Worm (Caenorhabditis elegans) whole organism, young adult: ENCODE results near the gene spp-28.
A peak's percentile ranks its signal among the peaks of the same experiment; 100 is the strongest.

Experiments used
- C06A6.2 ChIP-seq: fragments of 200-800 bp; sonication (Bioruptor generic); conservative IDR thresholded peaks from 2 replicates; pipeline ENCODE4 v1.3.6; 2022; ENCODE audit warnings: missing genetic modification characterization, missing compliant biosample characterization
- F10E7.11 ChIP-seq: sonication (generic microtip); optimal IDR thresholded peaks from 2 replicates; lab custom pipeline; 2017; ENCODE audit warnings: mild to moderate bottlenecking, missing genetic modification characterization, moderate library complexity, missing compliant biosample characterization
- F22D6.2 ChIP-seq: sonication (generic microtip); optimal IDR thresholded peaks from 2 replicates; lab custom pipeline; 2016; ENCODE audit warnings: mild to moderate bottlenecking, missing genetic modification characterization, missing compliant biosample characterization
- F23B12.7 ChIP-seq: sonication (generic microtip); optimal IDR thresholded peaks from 2 replicates; lab custom pipeline; 2017; ENCODE audit warnings: missing genetic modification characterization, mild to moderate bottlenecking, missing compliant biosample characterization, antibody characterized with exemption, moderate library complexity; ENCODE audit not compliant: insufficient read depth
- F49E8.2 ChIP-seq: sonication (generic microtip); optimal IDR thresholded peaks from 3 replicates; lab custom pipeline; 2017; ENCODE audit warnings: missing genetic modification characterization, mild to moderate bottlenecking, missing compliant biosample characterization, antibody characterized with exemption, moderate library complexity; ENCODE audit not compliant: insufficient read depth
- F57C9.4 ChIP-seq: sonication (generic microtip); optimal IDR thresholded peaks from 2 replicates; lab custom pipeline; 2017; ENCODE audit warnings: mild to moderate bottlenecking, missing genetic modification characterization, missing compliant biosample characterization
- K11D2.4 ChIP-seq: fragments of 200-800 bp; sonication (Bioruptor generic); IDR thresholded peaks from 2 replicates; pipeline ENCODE4 v1.3.6; 2022; ENCODE audit warnings: missing genetic modification reagents, missing genetic modification characterization, missing compliant biosample characterization
- K12H6.12 ChIP-seq: fragments of 200-800 bp; sonication (Bioruptor generic); optimal IDR thresholded peaks from 2 replicates; lab custom pipeline; 2018; ENCODE audit warnings: mild to moderate bottlenecking, missing genetic modification characterization, missing compliant biosample characterization
- Y79H2A.3 ChIP-seq: fragments of 200-800 bp; sonication (Bioruptor generic); conservative IDR thresholded peaks from 2 replicates; pipeline ENCODE4 v1.3.6; 2022; ENCODE audit warnings: missing genetic modification reagents, missing genetic modification characterization, missing compliant biosample characterization
- ZK185.1 ChIP-seq: sonication (generic microtip); optimal IDR thresholded peaks from 2 replicates; lab custom pipeline; 2016; ENCODE audit warnings: mild to moderate bottlenecking, missing genetic modification characterization, missing compliant biosample characterization; ENCODE audit not compliant: poor library complexity, severe bottlenecking
- atf-7 ChIP-seq: sonication (generic microtip); optimal IDR thresholded peaks from 2 replicates; lab custom pipeline; 2017; ENCODE audit warnings: mild to moderate bottlenecking, missing genetic modification characterization, missing compliant biosample characterization
- attf-3 ChIP-seq: fragments of 200-800 bp; sonication (Bioruptor generic); conservative IDR thresholded peaks from 2 replicates; pipeline ENCODE4 v1.3.6; 2022; ENCODE audit warnings: missing genetic modification reagents, missing genetic modification characterization, missing compliant biosample characterization
- attf-5 ChIP-seq: fragments of 200-800 bp; sonication (Bioruptor generic); optimal IDR thresholded peaks from 2 replicates; lab custom pipeline; 2018; ENCODE audit warnings: mild to moderate bottlenecking, missing genetic modification characterization, missing compliant biosample characterization
- cebp-1 ChIP-seq, 2 experiments: fragments of 200-800 bp in 1 of 2; sonication (Bioruptor generic) in 1 of 2; sonication (generic microtip) in 1 of 2; IDR thresholded peaks in 1 of 2; optimal IDR thresholded peaks in 1 of 2; 2 replicates each; pipeline versions ENCODE4 v1.3.6 to Lab custom; 2017 to 2022; ENCODE audit warnings: missing compliant biosample characterization in 2 of 2, missing genetic modification characterization in 2 of 2, mild to moderate bottlenecking in 1 of 2, missing genetic modification reagents in 1 of 2, moderate library complexity in 1 of 2
- ceh-27 ChIP-seq: fragments of 200-800 bp; sonication (Bioruptor generic); optimal IDR thresholded peaks from 2 replicates; lab custom pipeline; 2018; ENCODE audit warnings: mild to moderate bottlenecking, missing genetic modification characterization, moderate library complexity, missing compliant biosample characterization
- ceh-58 ChIP-seq: fragments of 200-800 bp; sonication (Bioruptor generic); IDR thresholded peaks from 2 replicates; pipeline ENCODE4 v1.3.6; 2022; ENCODE audit warnings: missing genetic modification characterization, missing compliant biosample characterization
- chd-7 ChIP-seq: sonication (generic microtip); optimal IDR thresholded peaks from 2 replicates; lab custom pipeline; 2016; ENCODE audit warnings: mild to moderate bottlenecking, missing genetic modification characterization, moderate library complexity, missing compliant biosample characterization
- die-1 ChIP-seq: sonication (generic microtip); optimal IDR thresholded peaks from 2 replicates; lab custom pipeline; 2016; ENCODE audit warnings: missing genotype, mild to moderate bottlenecking, missing genetic modification characterization, missing compliant biosample characterization
- dox-1 ChIP-seq: fragments of 200-800 bp; sonication (Bioruptor generic); IDR thresholded peaks from 2 replicates; pipeline ENCODE4 v1.3.6; 2022; ENCODE audit warnings: missing genetic modification reagents, missing genetic modification characterization, missing compliant biosample characterization
- egl-44 ChIP-seq: fragments of 200-800 bp; sonication (Bioruptor generic); IDR thresholded peaks from 2 replicates; pipeline ENCODE4 v1.3.6; 2022; ENCODE audit warnings: missing genetic modification reagents, missing genetic modification characterization, missing compliant biosample characterization
- egrh-3 ChIP-seq: fragments of 200-800 bp; sonication (Bioruptor generic); IDR thresholded peaks from 2 replicates; pipeline ENCODE4 v1.3.6; 2022; ENCODE audit warnings: missing genetic modification reagents, missing genetic modification characterization, missing compliant biosample characterization
- hmg-1.2 ChIP-seq: fragments of 200-800 bp; sonication (Bioruptor generic); IDR thresholded peaks from 2 replicates; pipeline ENCODE4 v1.3.6; 2022; ENCODE audit warnings: missing genetic modification reagents, missing genetic modification characterization, missing compliant biosample characterization
- hrde-1 ChIP-seq: sonication (generic microtip); optimal IDR thresholded peaks from 2 replicates; lab custom pipeline; 2016; ENCODE audit warnings: missing genetic modification characterization, mild to moderate bottlenecking, missing compliant biosample characterization, moderate library complexity, missing genotype, missing genetic modification reagents, borderline replicate concordance
- let-526 ChIP-seq: fragments of 200-800 bp; sonication (Bioruptor generic); IDR thresholded peaks from 2 replicates; pipeline ENCODE4 v1.3.6; 2022; ENCODE audit warnings: missing genetic modification reagents, missing genetic modification characterization, missing compliant biosample characterization
- let-607 ChIP-seq, 2 experiments: fragments of 200-800 bp in 1 of 2; sonication (Bioruptor generic) in 1 of 2; sonication (generic microtip) in 1 of 2; optimal IDR thresholded peaks; 2 replicates each; lab custom pipeline; 2016 to 2018; ENCODE audit warnings: mild to moderate bottlenecking in 2 of 2, missing compliant biosample characterization in 2 of 2, missing genetic modification characterization in 2 of 2, moderate library complexity in 2 of 2, missing genotype in 1 of 2
- lin-40 ChIP-seq: sonication (generic microtip); optimal IDR thresholded peaks from 2 replicates; lab custom pipeline; 2016; ENCODE audit warnings: missing genetic modification characterization, mild to moderate bottlenecking, missing compliant biosample characterization, missing genotype, missing genetic modification reagents
- lin-54 ChIP-seq: fragments of 200-800 bp; sonication (Bioruptor generic); optimal IDR thresholded peaks from 2 replicates; lab custom pipeline; 2018; ENCODE audit warnings: mild to moderate bottlenecking, missing genetic modification characterization, missing compliant biosample characterization
- lir-1 ChIP-seq: fragments of 200-800 bp; sonication (Bioruptor generic); conservative IDR thresholded peaks from 2 replicates; pipeline ENCODE4 v1.3.6; 2022; ENCODE audit warnings: missing genetic modification reagents, missing genetic modification characterization, missing compliant biosample characterization
- madf-10 ChIP-seq: sonication (generic microtip); optimal IDR thresholded peaks from 2 replicates; lab custom pipeline; 2016; ENCODE audit warnings: mild to moderate bottlenecking, missing genetic modification characterization, missing compliant biosample characterization
- mcd-1 ChIP-seq: fragments of 200-800 bp; sonication (Bioruptor generic); IDR thresholded peaks from 2 replicates; pipeline ENCODE4 v1.3.6; 2022; ENCODE audit warnings: missing genetic modification reagents, missing genetic modification characterization, missing compliant biosample characterization
- mel-28 ChIP-seq: sonication (generic microtip); optimal IDR thresholded peaks from 2 replicates; lab custom pipeline; 2016; ENCODE audit warnings: borderline replicate concordance, mild to moderate bottlenecking, missing genetic modification characterization, missing compliant biosample characterization
- nfyb-1 ChIP-seq: fragments of 200-800 bp; sonication (Bioruptor generic); IDR thresholded peaks from 2 replicates; pipeline ENCODE4 v1.3.6; 2022; ENCODE audit warnings: missing genetic modification reagents, missing genetic modification characterization, missing compliant biosample characterization
- nhr-179 ChIP-seq: sonication (generic microtip); optimal IDR thresholded peaks from 2 replicates; lab custom pipeline; 2016; ENCODE audit warnings: mild to moderate bottlenecking, missing genetic modification characterization, missing compliant biosample characterization
- nhr-80 ChIP-seq: sonication (generic microtip); optimal IDR thresholded peaks from 2 replicates; lab custom pipeline; 2016; ENCODE audit warnings: missing genetic modification characterization, missing compliant biosample characterization
- nhr-90 ChIP-seq: sonication (generic microtip); optimal IDR thresholded peaks from 2 replicates; lab custom pipeline; 2016; ENCODE audit warnings: missing genotype, mild to moderate bottlenecking, missing genetic modification characterization, missing compliant biosample characterization
- snpc-4 ChIP-seq, 5 experiments: fragments of 150-350 bp in 1 of 5; sonication (generic microtip) in 4 of 5; optimal IDR thresholded peaks; 2 replicates each; lab custom pipeline; 2014 to 2018; ENCODE audit warnings: missing genetic modification characterization in 5 of 5, missing biosample characterization in 3 of 5, antibody characterized with exemption in 2 of 5, mild to moderate bottlenecking in 2 of 5, missing compliant biosample characterization in 2 of 5, missing genotype in 2 of 5, moderate library complexity in 2 of 5, missing genetic modification reagents in 1 of 5
- somi-1 ChIP-seq: fragments of 200-800 bp; sonication (Bioruptor generic); optimal IDR thresholded peaks from 2 replicates; lab custom pipeline; 2018; ENCODE audit warnings: mild to moderate bottlenecking, missing genetic modification characterization, missing compliant biosample characterization
- tbp1 ChIP-seq: fragments of 200-800 bp; sonication (Bioruptor generic); optimal IDR thresholded peaks from 2 replicates; lab custom pipeline; 2018; ENCODE audit warnings: mild to moderate bottlenecking, missing genetic modification characterization, missing compliant biosample characterization
- tbx-9 ChIP-seq: sonication (generic microtip); optimal IDR thresholded peaks from 2 replicates; lab custom pipeline; 2016; ENCODE audit warnings: borderline replicate concordance, missing genetic modification characterization, inconsistent platforms, missing compliant biosample characterization
- zfh-2 ChIP-seq: fragments of 200-800 bp; sonication (Bioruptor generic); conservative IDR thresholded peaks from 2 replicates; pipeline ENCODE4 v1.3.6; 2022; ENCODE audit warnings: missing genetic modification reagents, missing genetic modification characterization, missing compliant biosample characterization
- zim-3 ChIP-seq: sonication (generic microtip); optimal IDR thresholded peaks from 2 replicates; lab custom pipeline; 2017; ENCODE audit warnings: mild to moderate bottlenecking, missing genetic modification characterization, moderate library complexity, missing compliant biosample characterization
- ztf-18 ChIP-seq: sonication (generic microtip); optimal IDR thresholded peaks from 2 replicates; lab custom pipeline; 2016; ENCODE audit warnings: missing genotype, mild to moderate bottlenecking, missing genetic modification characterization, missing compliant biosample characterization
- ztf-26 ChIP-seq: sonication (generic microtip); optimal IDR thresholded peaks from 2 replicates; lab custom pipeline; 2017; ENCODE audit warnings: missing genetic modification characterization, missing compliant biosample characterization
- ztf-3 ChIP-seq: fragments of 200-800 bp; sonication (Bioruptor generic); optimal IDR thresholded peaks from 2 replicates; lab custom pipeline; 2018; ENCODE audit warnings: mild to moderate bottlenecking, missing genetic modification characterization, missing compliant biosample characterization

Gene spp-28

DNA sequence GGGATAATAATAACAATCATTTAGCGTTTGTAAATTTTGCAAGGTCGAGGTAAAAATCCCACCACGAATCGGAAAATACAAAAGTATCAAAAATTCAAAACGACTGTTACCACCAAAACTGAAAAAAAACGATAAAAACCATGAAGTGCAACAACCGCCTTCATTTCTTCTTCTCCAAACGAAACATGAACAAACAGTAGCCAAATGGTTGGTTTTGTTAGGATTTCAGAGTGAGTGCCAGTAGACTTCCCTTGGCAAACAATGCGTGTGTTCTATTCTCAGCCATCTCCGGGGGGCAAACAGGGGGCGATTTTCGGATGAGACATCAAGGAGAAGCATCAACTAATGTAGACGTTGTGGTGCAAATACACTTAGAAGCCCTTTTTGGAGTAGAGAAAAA is 34.6 kb upstream of the spp-28 start (continued):
- TF ChIP-seq Y79H2A.3 (no peak), nhr-179 (tag; lab: Kevin White, UChicago) (no peak)

DNA sequence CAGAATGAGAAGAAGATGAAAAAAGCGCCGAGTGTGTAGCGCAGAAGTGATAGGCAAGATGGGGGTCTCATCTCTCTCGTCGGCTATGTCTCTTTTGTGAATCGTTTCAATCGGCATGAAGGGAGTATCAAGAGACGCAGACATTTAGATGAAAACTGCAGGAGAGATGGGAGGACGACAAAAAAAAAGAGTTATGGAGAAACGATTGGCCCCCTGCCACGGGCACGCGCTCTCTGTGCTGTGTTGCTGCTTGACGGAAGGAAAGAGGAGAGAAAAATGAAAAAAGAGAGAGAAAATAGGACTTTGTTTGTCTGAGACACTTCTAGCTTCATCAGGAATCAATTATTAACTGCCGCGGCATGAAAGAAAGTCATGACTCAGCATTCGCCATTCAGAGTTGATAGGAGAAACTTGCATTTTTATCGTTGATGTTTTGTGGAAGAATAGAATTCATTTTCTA is 33.6 kb upstream of the spp-28 start:
- TF ChIP-seq F22D6.2, result no peak
- peak; percentile 13 for TF ChIP-seq nhr-90
- no peak for TF ChIP-seq ztf-26 (tag; lab: Kevin White, UChicago)
- peak; percentile 4 for TF ChIP-seq ztf-3 (GFP tag; lab: Kevin White, UChicago)
- peak in 1 of 2 experiments; percentile 21 for TF ChIP-seq let-607 (tag; optimal IDR thresholded peaks at IDR 0.05; lab: Kevin White, UChicago)
- TF ChIP-seq let-526 (GFP tag; lab: Robert Waterston, UW), result 0 out of 2 replicates have a peak, but pooled peaks have one; percentile 38
- TF ChIP-seq attf-3 (GFP tag; lab: Robert Waterston, UW), result 0 out of 2 replicates have a peak, but pooled peaks have one; percentile 18
- TF ChIP-seq mcd-1 (GFP tag; lab: Robert Waterston, UW), result 0 out of 2 replicates have a peak, but pooled peaks have one; percentile 21
- TF ChIP-seq lin-54 (GFP tag; lab: Kevin White, UChicago), result peak; percentile 41
- TF ChIP-seq ZK185.1 (tag; lab: Kevin White, UChicago), result peak; percentile 24
- TF ChIP-seq ceh-58, result no peak
- no peak for TF ChIP-seq tbx-9 (tag; lab: Kevin White, UChicago)
- peak; percentile 58 for TF ChIP-seq atf-7 (tag; lab: Kevin White, UChicago)
- TF ChIP-seq egl-44 (GFP tag; lab: Robert Waterston, UW), result peak; percentile 63; the same call in 1 of the 2 replicates
- TF ChIP-seq snpc-4 (GFP tag; optimal IDR thresholded peaks at IDR 0.05; lab: Kevin White, UChicago), result no peak
- TF ChIP-seq snpc-4 (tag; optimal IDR thresholded peaks at IDR 0.05; lab: Kevin White, UChicago), result peak in 2 of 4 experiments; percentile 35 to 60
- no peak for TF ChIP-seq hrde-1 (tag; lab: Kevin White, UChicago)
- TF ChIP-seq somi-1, result peak; percentile 87
- no peak for TF ChIP-seq F57C9.4 (tag; lab: Kevin White, UChicago)
- peak; percentile 85 for TF ChIP-seq nfyb-1 (GFP tag; lab: Robert Waterston, UW)
- TF ChIP-seq tbp1, result peak; percentile 42
- peak; percentile 85 for TF ChIP-seq attf-5
- peak; percentile 7 for TF ChIP-seq die-1
- peak; percentile 12 for TF ChIP-seq F23B12.7 (tag; lab: Kevin White, UChicago)
- TF ChIP-seq ztf-18 (tag; lab: Kevin White, UChicago), result peak; percentile 1
- peak; percentile 89 for TF ChIP-seq K12H6.12 (tag; lab: Kevin White, UChicago)
- no peak for TF ChIP-seq F49E8.2
- peak; percentile 96 for TF ChIP-seq zfh-2 (GFP tag; lab: Robert Waterston, UW)
- TF ChIP-seq chd-7, result peak; percentile 74
- peak; percentile 43 for TF ChIP-seq madf-10 (tag; lab: Kevin White, UChicago)
- peak; percentile 77; the same call in 1 of the 2 replicates for TF ChIP-seq K11D2.4 (GFP tag; lab: Robert Waterston, UW)
- TF ChIP-seq F10E7.11, result no peak
- TF ChIP-seq mel-28 (tag; lab: Kevin White, UChicago), result no peak
- TF ChIP-seq hmg-1.2, result peak; percentile 81; the same call in 1 of the 2 replicates
- peak; percentile 49; the same call in 1 of the 2 replicates for TF ChIP-seq egrh-3 (GFP tag; lab: Robert Waterston, UW)
- peak; percentile 86 for TF ChIP-seq dox-1
- no peak for TF ChIP-seq cebp-1 (GFP tag; IDR thresholded peaks at IDR 0.05; lab: Robert Waterston, UW)
- peak; percentile 79 for TF ChIP-seq cebp-1 (tag; optimal IDR thresholded peaks at IDR 0.05; lab: Kevin White, UChicago)
- TF ChIP-seq zim-3 (tag; lab: Kevin White, UChicago), result no peak
- peak; percentile 82 for TF ChIP-seq lin-40 (tag; lab: Kevin White, UChicago)
- peak; percentile 91 for TF ChIP-seq nhr-80 (tag; lab: Kevin White, UChicago)
- 0 out of 2 replicates have a peak, but pooled peaks have one; percentile 38 for TF ChIP-seq lir-1 (GFP tag; lab: Robert Waterston, UW)
- TF ChIP-seq ceh-27 (GFP tag; lab: Kevin White, UChicago), result peak; percentile 72
- 0 out of 2 replicates have a peak, but pooled peaks have one; percentile 38 for TF ChIP-seq C06A6.2 (GFP tag; lab: Robert Waterston, UW)
